Fruit fly (Drosophila melanogaster) whole organism, prepupa: ENCODE measurements around the gene Drsl1.

Experiments used
- CG10669 ChIP-seq: fragments of 200-800 bp; sonication (Bioruptor generic); optimal IDR thresholded peaks from 3 replicates; lab custom pipeline; 2018; ENCODE audit warnings: missing biosample characterization, mild to moderate bottlenecking, missing genetic modification characterization, moderate library complexity
- CG11902 ChIP-seq: fragments of 200-800 bp; sonication (Bioruptor generic); optimal IDR thresholded peaks from 3 replicates; lab custom pipeline; 2016; ENCODE audit warnings: missing biosample characterization, missing genetic modification characterization
- CG15336 ChIP-seq: fragments of 200-800 bp; sonication (Bioruptor generic); IDR thresholded peaks from 2 replicates; pipeline ENCODE4 v1.3.6; 2022; ENCODE audit warnings: missing biosample characterization, missing genetic modification characterization
- CG1621 ChIP-seq: fragments of 200-800 bp; sonication (Bioruptor generic); optimal IDR thresholded peaks from 3 replicates; lab custom pipeline; 2018; ENCODE audit warnings: missing biosample characterization, mild to moderate bottlenecking, missing genetic modification characterization
- CG3032 ChIP-seq: fragments of 200-800 bp; optimal IDR thresholded peaks from 2 replicates; lab custom pipeline; 2019; ENCODE audit warnings: missing biosample characterization, mild to moderate bottlenecking, missing genetic modification characterization, moderate library complexity
- CG31627 ChIP-seq: fragments of 200-800 bp; sonication (Bioruptor generic); optimal IDR thresholded peaks from 3 replicates; lab custom pipeline; 2016; ENCODE audit warnings: missing biosample characterization, missing genetic modification characterization
- CG32006 ChIP-seq: fragments of 200-800 bp; sonication (Bioruptor generic); optimal IDR thresholded peaks from 3 replicates; lab custom pipeline; 2017; ENCODE audit warnings: missing biosample characterization, mild to moderate bottlenecking, missing genetic modification characterization
- CG4318 ChIP-seq: fragments of 200-800 bp; sonication (Bioruptor generic); optimal IDR thresholded peaks from 3 replicates; lab custom pipeline; 2017; ENCODE audit warnings: missing biosample characterization, mild to moderate bottlenecking, missing genetic modification characterization
- CG6163 ChIP-seq: fragments of 200-800 bp; sonication (Bioruptor generic); IDR thresholded peaks from 3 replicates; pipeline ENCODE4 v1.3.6; 2022; ENCODE audit warnings: missing biosample characterization, missing genetic modification characterization
- CG6808 ChIP-seq: fragments of 200-800 bp; sonication (Bioruptor generic); optimal IDR thresholded peaks from 3 replicates; lab custom pipeline; 2017; ENCODE audit warnings: missing biosample characterization, missing genetic modification characterization, mild to moderate bottlenecking, moderate library complexity, missing genetic modification reagents
- CG6854 ChIP-seq: fragments of 200-800 bp; sonication (Bioruptor generic); optimal IDR thresholded peaks from 2 replicates; lab custom pipeline; 2017; ENCODE audit warnings: missing biosample characterization, mild to moderate bottlenecking, missing genetic modification characterization
- CG8119 ChIP-seq: fragments of 200-800 bp; sonication (Bioruptor generic); IDR thresholded peaks from 3 replicates; pipeline ENCODE4 v1.3.6; 2022; ENCODE audit warnings: missing biosample characterization, missing genetic modification characterization
- CG8632 ChIP-seq: fragments of 200-800 bp; sonication (Bioruptor generic); optimal IDR thresholded peaks from 3 replicates; lab custom pipeline; 2016; ENCODE audit warnings: missing biosample characterization, missing genetic modification characterization
- CG9139 ChIP-seq: fragments of 200-800 bp; sonication (Bioruptor generic); optimal IDR thresholded peaks from 3 replicates; lab custom pipeline; 2017; ENCODE audit warnings: missing biosample characterization, mild to moderate bottlenecking, missing genetic modification characterization
- Eip75B ChIP-seq: fragments of 200-800 bp; sonication (Bioruptor generic); optimal IDR thresholded peaks from 3 replicates; lab custom pipeline; 2016; ENCODE audit warnings: missing biosample characterization, missing genetic modification characterization
- Eip78C ChIP-seq: fragments of 200-800 bp; sonication (Bioruptor generic); peaks from one replicate; lab custom pipeline; 2016; ENCODE audit warnings: missing biosample characterization, missing genetic modification characterization
- Hr39 ChIP-seq: fragments of 200-800 bp; sonication (Bioruptor generic); optimal IDR thresholded peaks from 2 replicates; lab custom pipeline; 2016; ENCODE audit warnings: missing biosample characterization, missing genetic modification characterization
- Met ChIP-seq: fragments of 200-800 bp; sonication (Bioruptor generic); optimal IDR thresholded peaks from 3 replicates; lab custom pipeline; 2016; ENCODE audit warnings: missing biosample characterization, missing genetic modification characterization
- Sox14 ChIP-seq: fragments of 200-800 bp; sonication (Bioruptor generic); optimal IDR thresholded peaks from 3 replicates; lab custom pipeline; 2016; ENCODE audit warnings: missing biosample characterization, missing genetic modification characterization
- Sox15 ChIP-seq: fragments of 200-800 bp; sonication (Bioruptor generic); optimal IDR thresholded peaks from 3 replicates; lab custom pipeline; 2016; ENCODE audit warnings: missing biosample characterization, missing genetic modification characterization
- acj6 ChIP-seq: fragments of 200-800 bp; sonication (Bioruptor generic); optimal IDR thresholded peaks from 3 replicates; lab custom pipeline; 2016; ENCODE audit warnings: missing biosample characterization, missing genetic modification characterization
- eg ChIP-seq: fragments of 200-800 bp; sonication (Bioruptor generic); IDR thresholded peaks from 3 replicates; pipeline ENCODE4 v1.3.6; 2022; ENCODE audit warnings: missing biosample characterization, missing genetic modification characterization
- esn ChIP-seq: fragments of 200-800 bp; sonication (Bioruptor generic); optimal IDR thresholded peaks from 2 replicates; lab custom pipeline; 2016; ENCODE audit warnings: missing biosample characterization, mild to moderate bottlenecking, missing genetic modification characterization, moderate library complexity
- fd59A ChIP-seq: fragments of 200-800 bp; sonication (Bioruptor generic); optimal IDR thresholded peaks from 2 replicates; lab custom pipeline; 2017; ENCODE audit warnings: missing biosample characterization, mild to moderate bottlenecking, missing genetic modification characterization, missing genetic modification reagents
- fd85E ChIP-seq: fragments of 200-800 bp; sonication (Bioruptor generic); optimal IDR thresholded peaks from 3 replicates; lab custom pipeline; 2016; ENCODE audit warnings: missing biosample characterization, missing genetic modification characterization
- fkh ChIP-seq: fragments of 200-800 bp; sonication (Bioruptor generic); optimal IDR thresholded peaks from 3 replicates; lab custom pipeline; 2017; ENCODE audit warnings: missing biosample characterization, mild to moderate bottlenecking, missing genetic modification characterization, moderate library complexity
- pdm3 ChIP-seq: fragments of 200-800 bp; sonication (Bioruptor generic); optimal IDR thresholded peaks from 3 replicates; lab custom pipeline; 2016; ENCODE audit warnings: missing biosample characterization, missing genetic modification characterization
- salr ChIP-seq, 2 experiments: fragments of 200-800 bp; sonication (Bioruptor generic); optimal IDR thresholded peaks; 3 replicates each; lab custom pipeline; 2016 to 2018; ENCODE audit warnings: missing biosample characterization in 2 of 2, missing genetic modification characterization in 2 of 2, mild to moderate bottlenecking in 1 of 2
- ss ChIP-seq, 2 experiments: fragments of 200-800 bp; sonication (Bioruptor generic); optimal IDR thresholded peaks; 2 replicates in 1 of 2; 3 replicates in 1 of 2; lab custom pipeline; 2017 to 2018; ENCODE audit warnings: mild to moderate bottlenecking in 2 of 2, missing biosample characterization in 2 of 2, missing genetic modification characterization in 2 of 2, moderate library complexity in 1 of 2
- svp ChIP-seq: fragments of 200-800 bp; sonication (Bioruptor generic); peaks from one replicate; lab custom pipeline; 2016; ENCODE audit warnings: missing biosample characterization, missing genetic modification characterization
- topi ChIP-seq: fragments of 200-800 bp; sonication (Bioruptor generic); optimal IDR thresholded peaks from 3 replicates; lab custom pipeline; 2016; ENCODE audit warnings: missing biosample characterization, missing genetic modification characterization
- vri ChIP-seq: fragments of 200-800 bp; sonication (Bioruptor generic); optimal IDR thresholded peaks from 3 replicates; lab custom pipeline; 2016; ENCODE audit warnings: missing biosample characterization, mild to moderate bottlenecking, missing genetic modification characterization

Gene Drsl1

dm6 chr3L:3338028-3338855 lies 2.7 kb upstream of the Drsl1 start (continued):
- TF ChIP-seq pdm3, result peak; percentile 29
- no peak for TF ChIP-seq Eip75B (GFP tag; lab: Kevin White, UChicago)
- peak; percentile 53 for TF ChIP-seq CG10669 (GFP tag; lab: Kevin White, UChicago)
- TF ChIP-seq esn (GFP tag; lab: Kevin White, UChicago), result no peak
- no peak for TF ChIP-seq topi (GFP tag; lab: Kevin White, UChicago)
- no peak for TF ChIP-seq CG31627 (GFP tag; lab: Kevin White, UChicago)
- no peak for TF ChIP-seq fd85E (GFP tag; lab: Kevin White, UChicago)
- TF ChIP-seq Sox15 (GFP tag; lab: Kevin White, UChicago), result no peak
- TF ChIP-seq CG6854 (GFP tag; lab: Kevin White, UChicago), result no peak
- no peak for TF ChIP-seq CG4318 (GFP tag; lab: Kevin White, UChicago)
- no peak for TF ChIP-seq CG8632 (GFP tag; lab: Kevin White, UChicago)
- peak; percentile 83 for TF ChIP-seq svp
- no peak for TF ChIP-seq acj6 (GFP tag; lab: Kevin White, UChicago)
- no peak for TF ChIP-seq CG9139 (GFP tag; lab: Kevin White, UChicago)
- TF ChIP-seq CG32006 (GFP tag; lab: Kevin White, UChicago), result no peak
- peak; percentile 56 for TF ChIP-seq fd59A (GFP tag; lab: Kevin White, UChicago)
- TF ChIP-seq Sox14 (GFP tag; lab: Kevin White, UChicago), result peak; percentile 12

- TF ChIP-seq Hr39 (GFP tag; lab: Kevin White, UChicago), result no peak
- TF ChIP-seq vri, result peak; percentile 22
Observed at dm6 chr3L:3337345-3337928, 1.8 kb upstream of the Drsl1 start.

DNA sequence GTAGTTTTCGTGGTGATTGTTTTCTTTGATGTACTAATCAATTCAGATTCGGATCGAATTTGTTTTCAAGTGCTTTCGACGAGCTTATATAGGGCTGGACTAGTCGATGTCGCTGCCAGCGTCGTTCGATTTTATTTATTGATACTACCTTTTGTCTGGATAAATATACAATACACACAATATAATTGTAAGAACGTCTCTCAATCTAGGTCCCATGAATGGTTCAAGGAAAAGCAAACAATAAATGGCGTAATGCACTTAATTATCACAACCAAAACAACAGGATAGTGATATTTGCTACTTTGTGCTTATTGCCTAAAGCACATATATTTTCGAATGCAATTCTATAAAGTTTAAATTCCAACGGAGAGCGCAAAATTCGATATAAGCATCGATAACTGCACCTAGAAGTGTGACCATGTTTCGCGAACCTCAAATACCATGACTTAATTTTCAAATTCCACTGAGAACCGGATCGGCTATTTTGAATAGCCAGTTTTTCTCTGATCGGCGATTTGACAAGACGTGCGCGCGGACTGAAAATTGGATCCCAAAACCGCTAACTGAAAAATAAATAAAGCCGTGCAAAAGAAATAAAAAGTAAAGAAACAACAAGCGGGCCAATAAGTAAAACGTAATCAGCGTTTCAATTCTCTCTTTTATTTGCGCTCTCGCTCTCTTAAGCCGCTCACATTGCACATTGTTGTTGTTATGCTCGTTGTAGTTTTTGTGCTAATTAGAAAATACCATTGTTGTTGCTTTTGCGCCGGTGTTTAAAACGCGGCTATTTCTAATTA lies 978 bp upstream of the Drsl1 start, which contains the start of the genes Drsl6 and kst:
TSS of gene Drsl6 (minus strand) at position 51 of the 797 bp plus-strand sequence.
TSS of gene kst (plus strand) at position 493 of the 797 bp plus-strand sequence.
- TF ChIP-seq fkh (GFP tag; lab: Kevin White, UChicago) (peak; percentile 92), Sox14 (GFP tag; lab: Kevin White, UChicago) (peak; percentile 14), CG9139 (GFP tag; lab: Kevin White, UChicago) (peak; percentile 11), CG3032 (tag; lab: Kevin White, UChicago) (peak; percentile 53), fd59A (GFP tag; lab: Kevin White, UChicago) (no peak), Eip78C (peak; percentile 56), CG15336 (peak; percentile 50), CG11902 (GFP tag; lab: Kevin White, UChicago) (no peak), CG6163 (GFP tag; lab: Robert Waterston, UW) (peak; percentile 74), salr (GFP tag; optimal IDR thresholded peaks at IDR 0.05; lab: Kevin White, UChicago) (peak in 1 of 2 experiments; percentile 14), topi (GFP tag; lab: Kevin White, UChicago) (peak; percentile 8), Met (GFP tag; lab: Kevin White, UChicago) (no peak), CG6808 (GFP tag; lab: Kevin White, UChicago) (peak; percentile 28), CG32006 (GFP tag; lab: Kevin White, UChicago) (no peak), CG4318 (GFP tag; lab: Kevin White, UChicago) (no peak), CG8119 (GFP tag; lab: Robert Waterston, UW) (peak; percentile 44; the same call in 2 of the 3 replicates), esn (GFP tag; lab: Kevin White, UChicago) (peak; percentile 35), CG1621 (tag; lab: Kevin White, UChicago) (peak; percentile 75), ss (GFP tag; optimal IDR thresholded peaks at IDR 0.05; lab: Kevin White, UChicago) (peak; percentile 54), vri (peak; percentile 62), eg (GFP tag; lab: Robert Waterston, UW) (peak; percentile 85)
